Fruit fly (Drosophila melanogaster) Kc167 (cell line): ENCODE data around the gene m.

Experiments used
- Myc ChIP-seq: fragments of >200 bp; optimal IDR thresholded peaks from 2 replicates; lab custom pipeline; 2017; ENCODE audit warnings: missing external identifiers
- insv ChIP-seq: fragments of >200 bp; optimal IDR thresholded peaks from 3 replicates; lab custom pipeline; 2018; ENCODE audit warnings: missing external identifiers
- ttk ChIP-seq: sonication (Bioruptor generic); optimal IDR thresholded peaks from 2 replicates; lab custom pipeline; 2017; ENCODE audit warnings: missing external identifiers

DNA sequence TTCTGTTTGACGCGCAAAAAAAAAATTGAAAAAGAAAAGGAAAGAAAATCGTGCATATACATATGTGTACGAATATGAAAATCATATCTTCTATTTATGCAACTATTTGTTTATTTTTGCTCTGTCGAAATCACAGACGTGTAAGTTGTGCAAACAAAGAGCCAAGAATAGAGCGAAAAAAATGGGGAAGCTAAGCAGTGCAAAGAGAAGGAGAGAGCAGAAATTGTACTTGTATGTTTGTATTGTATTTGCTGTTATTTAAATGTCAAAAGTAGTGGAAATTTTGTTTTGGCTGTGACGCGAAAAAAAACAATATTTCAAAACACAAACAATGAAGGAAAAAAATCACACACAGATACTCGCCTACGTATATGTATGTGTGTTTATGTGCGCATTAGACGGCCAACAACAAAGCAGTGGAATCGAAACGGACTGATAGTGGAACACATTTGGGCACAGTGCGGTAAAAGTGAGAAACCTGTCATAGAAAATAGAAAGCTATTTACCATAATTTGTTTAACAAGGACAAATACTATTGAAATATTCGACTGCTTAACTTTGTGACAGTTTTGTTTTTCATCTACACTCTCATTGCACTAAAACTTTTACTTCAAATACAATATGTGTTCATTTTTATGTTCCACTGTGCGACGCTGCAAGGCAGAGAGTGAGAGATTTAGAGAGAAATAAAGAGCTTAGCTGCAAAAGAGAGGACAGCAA, 64.1 kb downstream of the m start:
- no peak for TF ChIP-seq ttk (lab: Kevin White, UChicago)
- TF ChIP-seq Myc (lab: Kevin White, UChicago): no peak
- no peak for TF ChIP-seq insv
